Worm (Caenorhabditis elegans) whole organism, L3 larva: Measurements from ENCODE around the gene ops-1.
"Not testable (repeated sequence)": the region's sequence is repeated elsewhere in the genome, so short reads cannot be mapped to it uniquely, and the experiment has no call there.

Experiments used
- R02D3.7 ChIP-seq: fragments of 150-350 bp; optimal IDR thresholded peaks from 2 replicates; lab custom pipeline; 2014; ENCODE audit warnings: missing biosample characterization, missing genetic modification characterization
- ZK546.5 ChIP-seq: sonication (generic microtip); optimal IDR thresholded peaks from 2 replicates; lab custom pipeline; 2017; ENCODE audit warnings: missing biosample characterization, missing genetic modification characterization
- aly-2 ChIP-seq: fragments of 150-350 bp; optimal IDR thresholded peaks from 2 replicates; lab custom pipeline; 2014; ENCODE audit warnings: missing biosample characterization, missing genetic modification characterization
- ceh-28 ChIP-seq: fragments of 150-350 bp; optimal IDR thresholded peaks from 2 replicates; lab custom pipeline; 2014; ENCODE audit warnings: missing biosample characterization, missing genetic modification reagents, missing genetic modification characterization
- ceh-82 ChIP-seq: fragments of 150-350 bp; optimal IDR thresholded peaks from 2 replicates; lab custom pipeline; 2014; ENCODE audit warnings: missing biosample characterization, missing genetic modification characterization
- ceh-9 ChIP-seq: sonication (generic microtip); optimal IDR thresholded peaks from 2 replicates; lab custom pipeline; 2018; ENCODE audit warnings: missing biosample characterization, missing genetic modification characterization
- daf-12 ChIP-seq: fragments of 150-350 bp; optimal IDR thresholded peaks from 2 replicates; lab custom pipeline; 2014; ENCODE audit warnings: missing biosample characterization, missing genetic modification reagents, missing genetic modification characterization
- egl-27 ChIP-seq: sonication (generic microtip); optimal IDR thresholded peaks from 4 replicates; lab custom pipeline; 2017; ENCODE audit warnings: missing biosample characterization, missing genetic modification reagents, missing genetic modification characterization
- egl-5 ChIP-seq: fragments of 150-350 bp; optimal IDR thresholded peaks from 2 replicates; lab custom pipeline; 2017; ENCODE audit warnings: missing biosample characterization, missing genetic modification reagents, missing genetic modification characterization, inconsistent platforms
- elt-2 ChIP-seq: sonication (generic microtip); optimal IDR thresholded peaks from 2 replicates; lab custom pipeline; 2016; ENCODE audit warnings: missing genetic modification reagents, mild to moderate bottlenecking, missing genetic modification characterization, missing compliant biosample characterization
- elt-3 ChIP-seq, 3 experiments: fragments of 150-350 bp in 1 of 3; sonication (generic microtip) in 2 of 3; optimal IDR thresholded peaks; 2 replicates in 2 of 3; 4 replicates in 1 of 3; lab custom pipeline; 2014 to 2017; ENCODE audit warnings: missing biosample characterization in 3 of 3, missing genetic modification characterization in 3 of 3
- eor-1 ChIP-seq, 2 experiments: fragments of 150-350 bp; optimal IDR thresholded peaks; 2 replicates each; lab custom pipeline; 2014 to 2018; ENCODE audit warnings: missing biosample characterization in 2 of 2, missing genetic modification characterization in 2 of 2
- fkh-10 ChIP-seq: sonication (generic microtip); optimal IDR thresholded peaks from 2 replicates; lab custom pipeline; 2017; ENCODE audit warnings: missing biosample characterization, missing genetic modification reagents, missing genetic modification characterization
- fkh-2 ChIP-seq: fragments of 150-350 bp; optimal IDR thresholded peaks from 2 replicates; lab custom pipeline; 2014; ENCODE audit warnings: missing biosample characterization, missing genetic modification reagents, missing genetic modification characterization
- hmg-11 ChIP-seq: sonication (generic microtip); optimal IDR thresholded peaks from 2 replicates; lab custom pipeline; 2016; ENCODE audit warnings: missing genetic modification characterization, missing compliant biosample characterization
- jun-1 ChIP-seq: fragments of 150-350 bp; optimal IDR thresholded peaks from 2 replicates; lab custom pipeline; 2014; ENCODE audit warnings: missing biosample characterization, missing genetic modification reagents, missing genetic modification characterization
- lin-15B ChIP-seq: fragments of 150-350 bp; optimal IDR thresholded peaks from 2 replicates; lab custom pipeline; 2014; ENCODE audit warnings: missing biosample characterization, missing genetic modification characterization
- lin-39 ChIP-seq: fragments of 150-350 bp; optimal IDR thresholded peaks from 2 replicates; lab custom pipeline; 2018; ENCODE audit warnings: missing biosample characterization, missing genetic modification reagents, missing genetic modification characterization
- lsy-12 ChIP-seq: sonication (generic microtip); optimal IDR thresholded peaks from 2 replicates; lab custom pipeline; 2016; ENCODE audit warnings: mild to moderate bottlenecking, missing genetic modification characterization, missing compliant biosample characterization
- mml-1 ChIP-seq: fragments of 150-350 bp; sonication (generic microtip); optimal IDR thresholded peaks from 3 replicates; lab custom pipeline; 2014; ENCODE audit warnings: missing biosample characterization, missing genetic modification characterization
- nfya-1 ChIP-seq: sonication (generic microtip); optimal IDR thresholded peaks from 2 replicates; lab custom pipeline; 2017; ENCODE audit warnings: missing genetic modification characterization, mild to moderate bottlenecking, missing compliant biosample characterization, antibody characterized with exemption, moderate library complexity; ENCODE audit not compliant: insufficient read depth
- nhr-11 ChIP-seq: fragments of 150-350 bp; optimal IDR thresholded peaks from 2 replicates; lab custom pipeline; 2014; ENCODE audit warnings: missing biosample characterization, missing genetic modification characterization
- nhr-12 ChIP-seq: fragments of 150-350 bp; optimal IDR thresholded peaks from 2 replicates; lab custom pipeline; 2014; ENCODE audit warnings: missing biosample characterization, missing genetic modification characterization
- nhr-237 ChIP-seq: fragments of 150-350 bp; optimal IDR thresholded peaks from 2 replicates; lab custom pipeline; 2014; ENCODE audit warnings: missing biosample characterization, missing genetic modification characterization
- nhr-25 ChIP-seq: sonication (generic microtip); optimal IDR thresholded peaks from 2 replicates; lab custom pipeline; 2017; ENCODE audit warnings: missing biosample characterization, missing genetic modification characterization
- nhr-28 ChIP-seq: fragments of 150-350 bp; optimal IDR thresholded peaks from 2 replicates; lab custom pipeline; 2014; ENCODE audit warnings: missing biosample characterization, missing genetic modification characterization
- nhr-43 ChIP-seq: sonication (generic microtip); optimal IDR thresholded peaks from 2 replicates; lab custom pipeline; 2016; ENCODE audit warnings: mild to moderate bottlenecking, missing genetic modification characterization, missing compliant biosample characterization; ENCODE audit not compliant: poor library complexity, severe bottlenecking
- nhr-67 ChIP-seq: fragments of 150-350 bp; optimal IDR thresholded peaks from 2 replicates; lab custom pipeline; 2014; ENCODE audit warnings: missing biosample characterization, missing genetic modification characterization
- nhr-76 ChIP-seq: fragments of 150-350 bp; sonication (generic microtip); optimal IDR thresholded peaks from 5 replicates; lab custom pipeline; 2014; ENCODE audit warnings: missing biosample characterization, missing genetic modification characterization
- nhr-77 ChIP-seq: fragments of 150-350 bp; optimal IDR thresholded peaks from 2 replicates; lab custom pipeline; 2014; ENCODE audit warnings: missing biosample characterization, missing genetic modification characterization
- pha-4 ChIP-seq: fragments of 150-350 bp; optimal IDR thresholded peaks from 2 replicates; lab custom pipeline; 2014; ENCODE audit warnings: missing biosample characterization, missing genetic modification reagents, missing genetic modification characterization
- pqm-1 ChIP-seq: fragments of 150-350 bp; optimal IDR thresholded peaks from 2 replicates; lab custom pipeline; 2017; ENCODE audit warnings: missing biosample characterization, missing genetic modification characterization, inconsistent platforms
- sea-2 ChIP-seq: fragments of 150-350 bp; sonication (generic microtip); optimal IDR thresholded peaks from 4 replicates; lab custom pipeline; 2014; ENCODE audit warnings: missing biosample characterization, missing genetic modification reagents, missing genetic modification characterization
- skn-1 ChIP-seq: fragments of 150-350 bp; optimal IDR thresholded peaks from 2 replicates; lab custom pipeline; 2014; ENCODE audit warnings: missing biosample characterization, missing genetic modification characterization
- snpc-4 ChIP-seq: fragments of 150-350 bp; optimal IDR thresholded peaks from 2 replicates; lab custom pipeline; 2014; ENCODE audit warnings: missing biosample characterization, missing genetic modification characterization
- tbx-2 ChIP-seq: sonication (generic microtip); optimal IDR thresholded peaks from 2 replicates; lab custom pipeline; 2016; ENCODE audit warnings: mild to moderate bottlenecking, missing genetic modification characterization, missing compliant biosample characterization
- unc-39 ChIP-seq: sonication (generic microtip); optimal IDR thresholded peaks from 4 replicates; lab custom pipeline; 2017; ENCODE audit warnings: missing biosample characterization, missing genetic modification characterization
- unc-62 ChIP-seq: fragments of 150-350 bp; sonication (generic microtip); optimal IDR thresholded peaks from 4 replicates; lab custom pipeline; 2014; ENCODE audit warnings: missing biosample characterization, missing genetic modification reagents, missing genetic modification characterization
- zag-1 ChIP-seq: fragments of 150-350 bp; optimal IDR thresholded peaks from 2 replicates; lab custom pipeline; 2014; ENCODE audit warnings: missing biosample characterization, missing genetic modification characterization

ops-1 gene

DNA sequence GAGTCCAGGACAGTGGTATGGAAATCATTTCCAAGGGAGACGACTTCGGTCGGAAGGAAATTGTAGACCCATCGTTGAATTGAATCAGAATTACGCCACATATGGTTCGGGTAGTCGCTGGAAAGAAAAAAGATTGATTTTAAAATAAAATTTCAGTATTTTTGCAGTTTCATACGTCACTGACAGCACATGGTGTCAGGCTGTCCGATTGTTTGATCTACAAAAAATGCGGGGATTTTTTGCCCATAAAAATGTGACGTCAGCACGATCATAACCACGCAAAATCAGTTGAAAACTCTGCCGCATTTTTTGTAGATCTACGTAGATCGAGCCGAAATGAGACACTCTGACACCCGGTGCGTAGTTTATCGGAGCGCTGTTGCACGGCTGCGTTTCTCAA, 33.2 kb upstream of the ops-1 start, which contains the start of gene Y73B6BL.12:
Gene Y73B6BL.12, minus strand, starts transcription at position 101 of the 400 bp plus-strand sequence.
- TF ChIP-seq sea-2; snpc-4; unc-62 (GFP tag; lab: Kevin White, UChicago): not testable (repeated sequence)

DNA sequence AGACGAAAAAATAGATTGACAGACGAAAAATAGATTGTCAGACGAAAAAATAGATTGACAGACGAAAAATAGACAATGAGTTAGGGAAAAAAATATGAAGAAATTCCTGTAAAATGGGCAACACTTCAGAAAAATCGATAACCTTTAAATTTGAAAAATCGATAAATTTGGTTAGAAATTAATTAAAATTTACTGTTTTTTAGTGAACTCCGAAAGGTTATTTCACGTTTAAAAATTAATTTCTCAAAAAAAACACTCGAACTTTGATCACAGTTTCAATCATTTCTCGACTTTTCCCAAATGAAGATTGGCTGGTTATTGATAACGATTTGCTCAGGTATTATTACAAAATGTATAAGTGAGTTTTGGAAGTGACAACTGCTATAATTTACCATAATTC, 23.3 kb upstream of the ops-1 start, which contains the start of gene csp-2:
Gene csp-2, plus strand, starts transcription at position 301 of the 400 bp plus-strand sequence.
- TF ChIP-seq zag-1 (no peak), sea-2 (no peak)

DNA sequence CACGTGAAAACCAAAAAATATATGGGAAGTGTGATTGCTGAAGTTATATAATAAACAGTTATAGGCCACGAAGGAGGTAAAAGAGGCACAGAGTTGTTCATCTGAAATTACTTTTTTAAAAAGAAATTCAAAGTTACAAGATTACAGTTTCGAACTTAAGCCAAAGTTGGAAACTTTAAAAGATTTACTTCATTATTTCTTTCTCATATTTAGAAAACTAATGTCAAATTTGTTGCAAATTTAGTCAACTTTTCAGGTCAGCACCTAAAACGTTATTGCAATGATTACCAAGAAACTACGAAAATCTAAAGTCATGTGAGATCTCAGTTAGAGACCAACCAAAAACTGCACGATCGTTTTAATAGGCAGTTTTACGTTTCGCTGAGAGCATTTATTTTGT, 19.5 kb upstream of the ops-1 start, which contains the start of gene srv-25:
Gene srv-25, minus strand, starts transcription at position 101 of the 400 bp plus-strand sequence.
- TF ChIP-seq ZK546.5 (tag; lab: Kevin White, UChicago) (no peak), mml-1 (tag; lab: Kevin White, UChicago) (no peak), snpc-4 (no peak), elt-3 (tag; optimal IDR thresholded peaks at IDR 0.05; lab: Kevin White, UChicago) (no peak), egl-27 (tag; lab: Kevin White, UChicago) (no peak), eor-1 (tag; optimal IDR thresholded peaks at IDR 0.05; lab: Kevin White, UChicago) (no peak), R02D3.7 (no peak), skn-1 (tag; lab: Kevin White, UChicago) (no peak), fkh-2 (tag; lab: Kevin White, UChicago) (no peak), ceh-82 (tag; lab: Kevin White, UChicago) (no peak), nhr-11 (tag; lab: Kevin White, UChicago) (no peak)

DNA sequence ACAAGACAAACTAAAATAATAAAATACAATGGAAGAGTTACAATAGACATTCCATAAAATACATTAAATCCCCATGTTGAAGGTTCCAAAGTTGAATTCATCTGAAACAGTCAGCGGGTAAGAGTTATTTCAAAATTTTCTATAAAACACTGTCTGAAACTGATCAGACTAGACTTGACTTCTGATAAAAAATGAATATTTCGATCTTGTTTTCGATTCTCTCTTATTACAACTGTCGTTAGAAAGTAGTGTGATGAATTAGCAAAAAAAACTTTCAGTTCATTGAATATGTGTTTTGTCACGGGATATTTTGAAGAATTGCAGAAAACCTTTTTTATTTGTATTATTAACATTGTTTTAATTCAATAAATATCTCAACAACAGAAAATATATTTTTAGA, 17.6 kb upstream of the ops-1 start, which contains the start of gene srv-26:
Gene srv-26, minus strand, starts transcription at position 101 of the 400 bp plus-strand sequence.
- TF ChIP-seq pqm-1 (tag; lab: Kevin White, UChicago) (no peak), aly-2 (tag; lab: Kevin White, UChicago) (no peak), sea-2 (no peak)
- TF ChIP-seq, all 47 proteins: peak for 0

DNA sequence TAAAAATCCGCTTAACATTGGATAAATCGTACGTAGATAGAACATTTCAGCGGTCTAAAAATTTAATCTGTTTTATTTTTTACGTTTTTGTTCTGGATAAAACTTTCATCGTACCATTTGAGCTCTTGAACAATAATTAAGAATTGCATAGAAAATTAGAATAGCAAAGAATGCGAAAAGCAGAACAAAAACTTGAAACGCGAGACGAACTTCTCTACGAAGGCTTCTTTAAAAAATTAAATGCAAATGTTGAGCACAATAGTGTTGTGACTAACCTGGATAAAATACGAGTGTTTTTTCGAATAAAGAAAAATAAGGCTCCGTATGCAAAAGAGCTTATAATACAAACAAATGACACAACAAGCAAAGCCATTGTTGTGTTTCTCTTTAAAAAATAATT, 15.3 kb upstream of the ops-1 start:
- TF ChIP-seq nhr-43 (tag; lab: Kevin White, UChicago) = no peak
- no peak for TF ChIP-seq nfya-1 (tag; lab: Kevin White, UChicago)
- TF ChIP-seq aly-2 (tag; lab: Kevin White, UChicago) = no peak
- no peak for TF ChIP-seq lsy-12
- no peak for TF ChIP-seq nhr-25 (tag; lab: Kevin White, UChicago)
- no peak for TF ChIP-seq fkh-10 (GFP tag; lab: Kevin White, UChicago)
- TF ChIP-seq nhr-12 = no peak
- TF ChIP-seq daf-12 (tag; lab: Kevin White, UChicago) = no peak
- TF ChIP-seq R02D3.7 = no peak
- no peak for TF ChIP-seq lin-39 (tag; lab: Kevin White, UChicago)
- TF ChIP-seq egl-5 (tag; lab: Kevin White, UChicago) = no peak
- TF ChIP-seq eor-1 (tag; optimal IDR thresholded peaks at IDR 0.05; lab: Kevin White, UChicago) = no peak
- no peak for TF ChIP-seq lin-15B (tag; lab: Kevin White, UChicago)
- TF ChIP-seq unc-39 (tag; lab: Kevin White, UChicago) = no peak
- no peak for TF ChIP-seq nhr-28 (tag; lab: Kevin White, UChicago)
- TF ChIP-seq zag-1 = no peak
- TF ChIP-seq tbx-2 = no peak
- no peak for TF ChIP-seq jun-1 (tag; lab: Kevin White, UChicago)
- TF ChIP-seq pha-4 = no peak

DNA sequence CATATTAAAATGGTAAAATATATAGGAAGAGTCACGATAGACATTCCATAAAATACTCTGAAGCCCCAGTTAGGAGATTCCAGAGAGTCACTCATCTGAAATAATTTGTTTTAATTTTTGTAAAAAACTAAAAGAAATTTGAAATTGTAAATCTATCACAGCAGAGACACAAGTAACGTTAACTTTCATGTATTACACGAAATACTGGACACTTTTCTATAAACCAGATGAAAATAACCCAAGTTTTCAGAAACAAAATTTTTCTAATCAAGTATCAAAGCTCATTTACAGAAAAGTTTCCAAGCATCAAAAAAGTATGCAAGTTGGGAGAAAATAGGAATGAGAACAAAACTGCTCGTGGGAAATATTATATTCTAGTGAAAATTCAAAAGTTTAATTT, 14.1 kb upstream of the ops-1 start, which contains the start of gene srv-27:
Gene srv-27, minus strand, starts transcription at position 101 of the 400 bp plus-strand sequence.
- TF ChIP-seq egl-5 (tag; lab: Kevin White, UChicago) = no peak
- TF ChIP-seq ceh-9 (tag; lab: Kevin White, UChicago) = no peak
- TF ChIP-seq nfya-1 (tag; lab: Kevin White, UChicago) = no peak
- TF ChIP-seq nhr-11 (tag; lab: Kevin White, UChicago) = no peak
- no peak for TF ChIP-seq nhr-77
- TF ChIP-seq pqm-1 (tag; lab: Kevin White, UChicago) = no peak
- no peak for TF ChIP-seq hmg-11
- no peak for TF ChIP-seq elt-2 (tag; lab: Kevin White, UChicago)
- TF ChIP-seq ceh-28 (tag; lab: Kevin White, UChicago) = no peak
- no peak for TF ChIP-seq nhr-237 (tag; lab: Kevin White, UChicago)
- no peak for TF ChIP-seq jun-1 (tag; lab: Kevin White, UChicago)
- no peak for TF ChIP-seq lsy-12
- TF ChIP-seq nhr-76 (tag; lab: Kevin White, UChicago) = no peak
- no peak for TF ChIP-seq egl-27 (tag; lab: Kevin White, UChicago)
- no peak for TF ChIP-seq nhr-28 (tag; lab: Kevin White, UChicago)
- no peak for TF ChIP-seq nhr-67
- TF ChIP-seq daf-12 (tag; lab: Kevin White, UChicago) = no peak
- TF ChIP-seq R02D3.7 = no peak
